Worm (Caenorhabditis elegans) whole organism, L4 larva: Measurements from ENCODE around the gene flp-21.

ENCODE experiments used
- F49E8.2 ChIP-seq: sonication (generic microtip); optimal IDR thresholded peaks from 2 replicates; lab custom pipeline; 2016; ENCODE audit warnings: missing compliant biosample characterization, mild to moderate bottlenecking, missing genetic modification characterization, borderline replicate concordance
- ctbp-1 ChIP-seq: fragments of 200-800 bp; sonication (Bioruptor generic); IDR thresholded peaks from 2 replicates; pipeline ENCODE4 v1.3.6; 2022; ENCODE audit warnings: missing genetic modification reagents, missing genetic modification characterization, missing compliant biosample characterization
- ztf-11 ChIP-seq: fragments of 150-350 bp; optimal IDR thresholded peaks from 2 replicates; lab custom pipeline; 2014; ENCODE audit warnings: missing biosample characterization, missing genetic modification characterization

ce11 chrV:7824138-7824537 is 31.0 kb downstream of the flp-21 start:
- no peak for TF ChIP-seq ctbp-1 (GFP tag; lab: Robert Waterston, UW)
- no peak for TF ChIP-seq ztf-11 (tag; lab: Kevin White, UChicago)
- no peak for TF ChIP-seq F49E8.2 (tag; lab: Kevin White, UChicago)
